Fruit fly (Drosophila melanogaster) whole organism, pupa: ENCODE data around the gene CG33552.

Source experiments
- CG32121 ChIP-seq: fragments of 200-800 bp; sonication (Bioruptor generic); IDR thresholded peaks from 2 replicates; pipeline ENCODE4 v1.3.6; 2022; ENCODE audit warnings: missing biosample characterization, missing genetic modification characterization
- CG4496 ChIP-seq: fragments of 200-800 bp; sonication (Bioruptor generic); IDR thresholded peaks from 3 replicates; pipeline ENCODE4 v1.3.6; 2022; ENCODE audit warnings: missing biosample characterization, missing genetic modification characterization
- D1 ChIP-seq: fragments of 200-800 bp; sonication (Bioruptor generic); optimal IDR thresholded peaks from 2 replicates; lab custom pipeline; 2018; ENCODE audit warnings: missing biosample characterization, mild to moderate bottlenecking, missing genetic modification characterization, moderate library complexity
- Ets98B ChIP-seq: fragments of 200-800 bp; sonication (Bioruptor generic); IDR thresholded peaks from 2 replicates; pipeline ENCODE4 v1.3.6; 2022; ENCODE audit warnings: missing biosample characterization, missing genetic modification characterization
- Snoo ChIP-seq: fragments of 200-800 bp; sonication (Bioruptor generic); optimal IDR thresholded peaks from 3 replicates; lab custom pipeline; 2017; ENCODE audit warnings: missing biosample characterization, mild to moderate bottlenecking, missing genetic modification characterization, inconsistent platforms
- rn ChIP-seq: fragments of 200-800 bp; sonication (Bioruptor generic); IDR thresholded peaks from 2 replicates; pipeline ENCODE4 v1.3.6; 2022; ENCODE audit warnings: missing biosample characterization, missing genetic modification characterization

dm6 chr2L:16686412-16687043 is 4.2 kb downstream of the CG33552 start:
- TF ChIP-seq CG4496 (peak; percentile 85), CG32121 (GFP tag; lab: Robert Waterston, UW) (peak; percentile 35; the same call in 1 of the 2 replicates), D1 (tag; lab: Kevin White, UChicago) (peak; percentile 69), Ets98B (GFP tag; lab: Robert Waterston, UW) (peak; percentile 70), Snoo (tag; lab: Kevin White, UChicago) (peak; percentile 60), rn (peak; percentile 59; the same call in 1 of the 2 replicates)
